Worm (Caenorhabditis elegans) whole organism, L1 larva: Measurements from ENCODE around the gene dph-3.

Experiments used
- C04F5.9 ChIP-seq: sonication (generic microtip); optimal IDR thresholded peaks from 2 replicates; lab custom pipeline; 2016; ENCODE audit warnings: missing genetic modification characterization, missing compliant biosample characterization
- C34B4.2 ChIP-seq: sonication (generic microtip); optimal IDR thresholded peaks from 2 replicates; lab custom pipeline; 2017; ENCODE audit warnings: mild to moderate bottlenecking, missing genetic modification characterization, missing compliant biosample characterization
- Y116A8C.19 ChIP-seq: sonication (generic microtip); optimal IDR thresholded peaks from 2 replicates; lab custom pipeline; 2016; ENCODE audit warnings: missing compliant biosample characterization, missing genetic modification characterization, borderline replicate concordance
- alr-1 ChIP-seq: fragments of 200-800 bp; sonication (Bioruptor generic); optimal IDR thresholded peaks from 2 replicates; lab custom pipeline; 2018; ENCODE audit warnings: borderline replicate concordance, mild to moderate bottlenecking, missing genetic modification characterization, missing compliant biosample characterization
- ama-1 ChIP-seq: fragments of 150-350 bp; optimal IDR thresholded peaks from 2 replicates; lab custom pipeline; 2014
- blmp-1 ChIP-seq: fragments of 150-350 bp; optimal IDR thresholded peaks from 2 replicates; lab custom pipeline; 2014; ENCODE audit warnings: missing biosample characterization, missing genetic modification characterization
- ces-1 ChIP-seq: fragments of 150-350 bp; optimal IDR thresholded peaks from 2 replicates; lab custom pipeline; 2014; ENCODE audit warnings: missing biosample characterization, missing genetic modification reagents, missing genetic modification characterization
- dpl-1 ChIP-seq, 3 experiments: fragments of 150-350 bp in 2 of 3; sonication (generic microtip) in 1 of 3; optimal IDR thresholded peaks; 2 replicates each; lab custom pipeline; 2014 to 2017; ENCODE audit warnings: missing biosample characterization in 3 of 3, missing genetic modification characterization in 3 of 3, missing genetic modification reagents in 3 of 3
- efl-1 ChIP-seq, 4 experiments: fragments of 150-350 bp; optimal IDR thresholded peaks in 3 of 4; peaks in 1 of 4; 1 replicate in 1 of 4; 2 replicates in 3 of 4; lab custom pipeline; 2014; ENCODE audit warnings: missing biosample characterization in 2 of 4, missing genetic modification characterization in 2 of 4, missing genetic modification reagents in 2 of 4
- egl-27 ChIP-seq, 2 experiments: fragments of 150-350 bp in 1 of 2; sonication (generic microtip); optimal IDR thresholded peaks; 3 replicates each; lab custom pipeline; 2017 to 2018; ENCODE audit warnings: missing biosample characterization in 2 of 2, missing genetic modification characterization in 2 of 2, missing genetic modification reagents in 2 of 2
- elt-2 ChIP-seq: sonication (generic microtip); optimal IDR thresholded peaks from 2 replicates; lab custom pipeline; 2016; ENCODE audit warnings: missing genetic modification characterization, mild to moderate bottlenecking, inconsistent platforms, missing compliant biosample characterization, missing genetic modification reagents
- ets-5 ChIP-seq: fragments of 200-800 bp; sonication (Bioruptor generic); IDR thresholded peaks from 2 replicates; pipeline ENCODE4 v1.3.6; 2022; ENCODE audit warnings: missing genetic modification characterization, missing compliant biosample characterization
- fkh-8 ChIP-seq: sonication (generic microtip); optimal IDR thresholded peaks from 2 replicates; lab custom pipeline; 2016; ENCODE audit warnings: mild to moderate bottlenecking, missing genetic modification characterization, missing compliant biosample characterization
- hlh-17 ChIP-seq: fragments of 200-800 bp; sonication (Bioruptor generic); optimal IDR thresholded peaks from 2 replicates; lab custom pipeline; 2018; ENCODE audit warnings: missing genetic modification characterization, mild to moderate bottlenecking, missing compliant biosample characterization, moderate library complexity, borderline replicate concordance
- isw-1 ChIP-seq: fragments of 200-800 bp; sonication (Bioruptor generic); IDR thresholded peaks from 2 replicates; pipeline ENCODE4 v1.3.6; 2022; ENCODE audit warnings: missing genetic modification characterization, missing compliant biosample characterization
- jun-1 ChIP-seq: fragments of 150-350 bp; optimal IDR thresholded peaks from 2 replicates; lab custom pipeline; 2014; ENCODE audit warnings: missing biosample characterization, missing genetic modification reagents, missing genetic modification characterization
- lin-13 ChIP-seq: fragments of 150-350 bp; optimal IDR thresholded peaks from 2 replicates; lab custom pipeline; 2014; ENCODE audit warnings: missing biosample characterization, missing genetic modification reagents, missing genetic modification characterization
- lin-14 ChIP-seq: fragments of 200-800 bp; sonication (Bioruptor generic); optimal IDR thresholded peaks from 2 replicates; lab custom pipeline; 2018; ENCODE audit warnings: mild to moderate bottlenecking, missing genetic modification characterization, moderate library complexity, missing compliant biosample characterization
- lin-15B ChIP-seq: fragments of 150-350 bp; sonication (generic microtip); optimal IDR thresholded peaks from 3 replicates; lab custom pipeline; 2014; ENCODE audit warnings: missing biosample characterization, missing genetic modification characterization
- mab-9 ChIP-seq: fragments of 200-800 bp; sonication (Bioruptor generic); IDR thresholded peaks from 2 replicates; pipeline ENCODE4 v1.3.6; 2022; ENCODE audit warnings: missing genetic modification reagents, missing genetic modification characterization, missing compliant biosample characterization
- mdl-1 ChIP-seq, 2 experiments: fragments of 150-350 bp; optimal IDR thresholded peaks; 2 replicates each; lab custom pipeline; 2014 to 2017; ENCODE audit warnings: missing biosample characterization in 2 of 2, missing genetic modification characterization in 2 of 2, inconsistent platforms in 1 of 2
- mef-2 ChIP-seq: fragments of 150-350 bp; optimal IDR thresholded peaks from 2 replicates; lab custom pipeline; 2014; ENCODE audit warnings: missing biosample characterization, missing genetic modification characterization
- nhr-12 ChIP-seq: sonication (generic microtip); optimal IDR thresholded peaks from 2 replicates; lab custom pipeline; 2017; ENCODE audit warnings: missing biosample characterization, missing genetic modification characterization
- nhr-20 ChIP-seq: sonication (generic microtip); optimal IDR thresholded peaks from 2 replicates; lab custom pipeline; 2016; ENCODE audit warnings: mild to moderate bottlenecking, missing genetic modification characterization, missing compliant biosample characterization
- nhr-237 ChIP-seq: fragments of 150-350 bp; optimal IDR thresholded peaks from 2 replicates; lab custom pipeline; 2014; ENCODE audit warnings: missing biosample characterization, missing genetic modification characterization
- nhr-71 ChIP-seq: sonication (generic microtip); optimal IDR thresholded peaks from 2 replicates; lab custom pipeline; 2016; ENCODE audit warnings: mild to moderate bottlenecking, missing genetic modification characterization, moderate library complexity, missing compliant biosample characterization
- nhr-76 ChIP-seq: sonication (generic microtip); optimal IDR thresholded peaks from 2 replicates; lab custom pipeline; 2017; ENCODE audit warnings: missing biosample characterization, missing genetic modification characterization
- nhr-77 ChIP-seq: fragments of 150-350 bp; optimal IDR thresholded peaks from 2 replicates; lab custom pipeline; 2014; ENCODE audit warnings: missing biosample characterization, missing genetic modification characterization
- nhr-84 ChIP-seq: sonication (generic microtip); optimal IDR thresholded peaks from 2 replicates; lab custom pipeline; 2017; ENCODE audit warnings: missing biosample characterization, missing genetic modification characterization
- pag-3 ChIP-seq: sonication (generic microtip); optimal IDR thresholded peaks from 2 replicates; lab custom pipeline; 2017; ENCODE audit warnings: missing genetic modification characterization, mild to moderate bottlenecking, missing compliant biosample characterization, antibody characterized with exemption, borderline replicate concordance; ENCODE audit not compliant: insufficient read depth
- pax-3 ChIP-seq: fragments of 200-800 bp; sonication (Bioruptor generic); optimal IDR thresholded peaks from 2 replicates; lab custom pipeline; 2018; ENCODE audit warnings: mild to moderate bottlenecking, missing genetic modification characterization, moderate library complexity, missing compliant biosample characterization
- rnt-1 ChIP-seq: sonication (generic microtip); optimal IDR thresholded peaks from 2 replicates; lab custom pipeline; 2016; ENCODE audit warnings: mild to moderate bottlenecking, missing genetic modification characterization, moderate library complexity, missing compliant biosample characterization
- snu-23 ChIP-seq: sonication (generic microtip); optimal IDR thresholded peaks from 2 replicates; lab custom pipeline; 2016; ENCODE audit warnings: missing genetic modification characterization, missing compliant biosample characterization
- sptf-1 ChIP-seq: fragments of 150-350 bp; optimal IDR thresholded peaks from 2 replicates; lab custom pipeline; 2014; ENCODE audit warnings: missing biosample characterization, missing genetic modification characterization
- sup-37 ChIP-seq: fragments of 200-800 bp; sonication (Bioruptor generic); optimal IDR thresholded peaks from 2 replicates; lab custom pipeline; 2018; ENCODE audit warnings: mild to moderate bottlenecking, missing genetic modification characterization, missing compliant biosample characterization
- tlp-1 ChIP-seq: fragments of 150-350 bp; optimal IDR thresholded peaks from 2 replicates; lab custom pipeline; 2014; ENCODE audit warnings: missing biosample characterization, missing genetic modification characterization
- unc-130 ChIP-seq: fragments of 150-350 bp; optimal IDR thresholded peaks from 2 replicates; lab custom pipeline; 2017; ENCODE audit warnings: missing biosample characterization, missing genetic modification characterization, inconsistent platforms
- unc-62 ChIP-seq: fragments of 150-350 bp; optimal IDR thresholded peaks from 2 replicates; lab custom pipeline; 2014; ENCODE audit warnings: missing biosample characterization, missing genetic modification reagents, missing genetic modification characterization
- unc-86 ChIP-seq: sonication (generic microtip); optimal IDR thresholded peaks from 2 replicates; lab custom pipeline; 2016; ENCODE audit warnings: missing genetic modification characterization, missing compliant biosample characterization
- unc-98 ChIP-seq: fragments of 200-800 bp; sonication (Bioruptor generic); IDR thresholded peaks from 2 replicates; pipeline ENCODE4 v1.3.6; 2022; ENCODE audit warnings: missing genetic modification characterization, missing compliant biosample characterization
- ztf-11 ChIP-seq, 2 experiments: sonication (generic microtip); optimal IDR thresholded peaks; 2 replicates each; lab custom pipeline; 2016 to 2017; ENCODE audit warnings: missing genetic modification characterization in 2 of 2, missing biosample characterization in 1 of 2, missing compliant biosample characterization in 1 of 2

Gene dph-3

ce11 chrIV:9692874-9693273 lies 14.1 kb upstream of the dph-3 start, which contains the start of gene twk-9:
twk-9 (plus strand) TSS chrIV:9693174.
- TF ChIP-seq tlp-1 (tag; lab: Kevin White, UChicago), result no peak
- TF ChIP-seq nhr-12, result no peak

ce11 chrIV:9696513-9696912 lies 10.4 kb upstream of the dph-3 start:
- no peak for TF ChIP-seq snu-23
- TF ChIP-seq jun-1, result no peak
- TF ChIP-seq rnt-1 (tag; lab: Kevin White, UChicago), result no peak
- TF ChIP-seq unc-130 (tag; lab: Kevin White, UChicago), result no peak
- no peak for TF ChIP-seq pax-3
- no peak for TF ChIP-seq efl-1 (optimal IDR thresholded peaks at IDR 0.05; lab: Kevin White, UChicago)
- no peak for TF ChIP-seq efl-1 (GFP tag; optimal IDR thresholded peaks at IDR 0.05 in 1 of 2; lab: Kevin White, UChicago)
- no peak for TF ChIP-seq sptf-1
- no peak for TF ChIP-seq unc-86
- TF ChIP-seq Y116A8C.19 (tag; lab: Kevin White, UChicago), result no peak
- TF ChIP-seq C04F5.9, result no peak
- TF ChIP-seq sup-37 (GFP tag; lab: Kevin White, UChicago), result no peak
- TF ChIP-seq fkh-8 (tag; lab: Kevin White, UChicago), result no peak
- no peak for TF ChIP-seq nhr-76
- no peak for TF ChIP-seq lin-13 (GFP tag; lab: Kevin White, UChicago)
- TF ChIP-seq pag-3 (tag; lab: Kevin White, UChicago), result no peak
- no peak for TF ChIP-seq elt-2 (tag; lab: Kevin White, UChicago)
- no peak for TF ChIP-seq C34B4.2 (tag; lab: Kevin White, UChicago)
- no peak for TF ChIP-seq nhr-237 (tag; lab: Kevin White, UChicago)

ce11 chrIV:9697869-9698268 lies 9.1 kb upstream of the dph-3 start:
- no peak for TF ChIP-seq nhr-84 (tag; lab: Kevin White, UChicago)
- no peak for TF ChIP-seq blmp-1 (tag; lab: Kevin White, UChicago)
- no peak for TF ChIP-seq alr-1 (tag; lab: Kevin White, UChicago)
- no peak for TF ChIP-seq nhr-77 (tag; lab: Kevin White, UChicago)
- no peak for TF ChIP-seq ztf-11 (tag; optimal IDR thresholded peaks at IDR 0.05; lab: Kevin White, UChicago)
- no peak for TF ChIP-seq lin-14 (GFP tag; lab: Kevin White, UChicago)
- TF ChIP-seq nhr-20, result no peak
- TF ChIP-seq mef-2 (tag; lab: Kevin White, UChicago), result no peak
- TF ChIP-seq ama-1 (lab: Kevin White, UChicago), result no peak
- TF ChIP-seq mdl-1 (tag; optimal IDR thresholded peaks at IDR 0.05; lab: Kevin White, UChicago), result no peak
- TF ChIP-seq pag-3 (tag; lab: Kevin White, UChicago), result no peak
- TF ChIP-seq hlh-17, result no peak

- no peak for TF ChIP-seq dpl-1 (GFP tag; optimal IDR thresholded peaks at IDR 0.05; lab: Kevin White, UChicago)
- TF ChIP-seq ces-1 (GFP tag; lab: Kevin White, UChicago), result no peak
- TF ChIP-seq ets-5, result no peak
- TF ChIP-seq unc-62, result no peak
- TF ChIP-seq sup-37 (GFP tag; lab: Kevin White, UChicago), result no peak
- TF ChIP-seq unc-98 (GFP tag; lab: Robert Waterston, UW), result no peak
- no peak for TF ChIP-seq mab-9 (GFP tag; lab: Robert Waterston, UW)
- no peak for TF ChIP-seq egl-27 (tag; optimal IDR thresholded peaks at IDR 0.05; lab: Kevin White, UChicago)
- no peak for TF ChIP-seq lin-15B
- no peak for TF ChIP-seq isw-1
- TF ChIP-seq nhr-71 (tag; lab: Kevin White, UChicago), result no peak
- no peak for TF ChIP-seq nhr-12
- TF ChIP-seq fkh-8 (tag; lab: Kevin White, UChicago), result no peak
- TF ChIP-seq tlp-1 (tag; lab: Kevin White, UChicago), result no peak
Observed at ce11 chrIV:9699062-9699461, 7.9 kb upstream of the dph-3 start.
